Fruit fly (Drosophila melanogaster): Measurements from ENCODE around the gene Vml.
A peak's percentile ranks its signal among the peaks of the same experiment; 100 is the strongest.

Vml gene

dm6 chrX:2300293-2301068 lies 24.9 kb downstream of the Vml start (continued):
- peak; percentile 90 for TF ChIP-seq CG6254 (GFP tag; optimal IDR thresholded peaks at IDR 0.05)
- peak; percentile 96 for TF ChIP-seq CG7372 (GFP tag; IDR thresholded peaks at IDR 0.05)
- peak; percentile 73 for TF ChIP-seq cg (GFP tag; optimal IDR thresholded peaks at IDR 0.05)
- peak; percentile 98 for TF ChIP-seq CG1603 (tag; optimal IDR thresholded peaks at IDR 0.05)
- peak; percentile 64 for TF ChIP-seq CG3163 (GFP tag; optimal IDR thresholded peaks at IDR 0.05)
- peak; percentile 84 for TF ChIP-seq CG10147 (GFP tag; optimal IDR thresholded peaks at IDR 0.05)
- peak; percentile 97 for TF ChIP-seq Dek (tag; optimal IDR thresholded peaks at IDR 0.05)
- TF ChIP-seq pfk (GFP tag; optimal IDR thresholded peaks at IDR 0.05), result no peak
- TF ChIP-seq dan (GFP tag; IDR thresholded peaks at IDR 0.05), result peak; percentile 82
- peak; percentile 91 for TF ChIP-seq CG15601 (tag; optimal IDR thresholded peaks at IDR 0.05)
- TF ChIP-seq klu (GFP tag; IDR thresholded peaks at IDR 0.05), result peak; percentile 88
- TF ChIP-seq stc (GFP tag; IDR thresholded peaks at IDR 0.05), result peak; percentile 97
- no peak for TF ChIP-seq Doc3 (GFP tag; IDR thresholded peaks at IDR 0.05; ENCODE audit: partially characterized antibody)
- TF ChIP-seq HLH3B (GFP tag; IDR thresholded peaks at IDR 0.05), result peak; percentile 97
- TF ChIP-seq CG4617 (GFP tag; optimal IDR thresholded peaks at IDR 0.05; ENCODE audit: borderline replicate concordance), result peak; percentile 69
- peak; percentile 94 for TF ChIP-seq gcm2 (GFP tag; optimal IDR thresholded peaks at IDR 0.05)
- peak; percentile 44 for TF ChIP-seq bigmax (GFP tag; optimal IDR thresholded peaks at IDR 0.05)
- peak; percentile 93 for TF ChIP-seq CG17385 (GFP tag; optimal IDR thresholded peaks at IDR 0.05)
- TF ChIP-seq cato (GFP tag; optimal IDR thresholded peaks at IDR 0.05; ENCODE audit: borderline replicate concordance), result peak; percentile 85
- TF ChIP-seq Usf (GFP tag; optimal IDR thresholded peaks at IDR 0.05), result peak; percentile 90
- peak; percentile 88 for TF ChIP-seq tx (GFP tag; optimal IDR thresholded peaks at IDR 0.05)
- peak; percentile 11 for TF ChIP-seq CG7271 (tag; optimal IDR thresholded peaks at IDR 0.05)
- peak; percentile 94 for TF ChIP-seq CG12391 (tag; optimal IDR thresholded peaks at IDR 0.05)
- no peak for TF ChIP-seq Tbp (GFP tag; optimal IDR thresholded peaks at IDR 0.05)
- TF ChIP-seq CG33213 (GFP tag; optimal IDR thresholded peaks at IDR 0.05), result peak; percentile 89
- peak in 1 of 3 experiments; percentile 87 for TF ChIP-seq Stat92E (GFP tag; optimal IDR thresholded peaks at IDR 0.05)
- peak; percentile 75 for TF ChIP-seq Fer2 (tag; optimal IDR thresholded peaks at IDR 0.05)
- peak; percentile 91 for TF ChIP-seq CG17612 (GFP tag; IDR thresholded peaks at IDR 0.05)
- peak; percentile 99 for TF ChIP-seq Awh (GFP tag; IDR thresholded peaks at IDR 0.05)
- peak; percentile 78 for TF ChIP-seq CG18764 (GFP tag; optimal IDR thresholded peaks at IDR 0.05)
- peak; percentile 95 for TF ChIP-seq tap (tag; optimal IDR thresholded peaks at IDR 0.05)
- TF ChIP-seq dmrt11E (tag; optimal IDR thresholded peaks at IDR 0.05), result peak; percentile 89
- TF ChIP-seq CG16815 (GFP tag; optimal IDR thresholded peaks at IDR 0.05), result peak; percentile 95
- peak; percentile 96 for TF ChIP-seq lab (GFP tag; optimal IDR thresholded peaks at IDR 0.05)
- TF ChIP-seq al (GFP tag; IDR thresholded peaks at IDR 0.05), result peak; percentile 91
- peak; percentile 88 for TF ChIP-seq CG4854 (GFP tag; optimal IDR thresholded peaks at IDR 0.05)
- TF ChIP-seq CG6683 (GFP tag; optimal IDR thresholded peaks at IDR 0.05), result peak; percentile 85
- peak; percentile 35 for TF ChIP-seq CG8290 (GFP tag; optimal IDR thresholded peaks at IDR 0.05)
- TF ChIP-seq CG8290 (tag; optimal IDR thresholded peaks at IDR 0.05), result peak; percentile 10 to 100
- TF ChIP-seq CG10431 (GFP tag; optimal IDR thresholded peaks at IDR 0.05), result peak; percentile 79
- TF ChIP-seq Mrtf (GFP tag; IDR thresholded peaks at IDR 0.05), result peak; percentile 96
- peak; percentile 86 for TF ChIP-seq tup (GFP tag; optimal IDR thresholded peaks at IDR 0.05)
- peak; percentile 70 for TF ChIP-seq crol (GFP tag; IDR thresholded peaks at IDR 0.05)
- peak; percentile 84 for TF ChIP-seq Bteb2 (GFP tag; optimal IDR thresholded peaks at IDR 0.05)
- peak; percentile 63 for TF ChIP-seq ac (GFP tag; optimal IDR thresholded peaks at IDR 0.05)
- TF ChIP-seq ab (GFP tag; optimal IDR thresholded peaks at IDR 0.05), result peak; percentile 74
- TF ChIP-seq crc (GFP tag; optimal IDR thresholded peaks at IDR 0.05), result peak; percentile 76
- peak; percentile 97 for TF ChIP-seq CG17359 (tag; optimal IDR thresholded peaks at IDR 0.05)
- peak; percentile 89 for TF ChIP-seq Vsx1 (GFP tag; optimal IDR thresholded peaks at IDR 0.05)

Measured in whole organism, embryonic.